Fruit fly (Drosophila melanogaster) whole organism, embryonic: ENCODE results near the gene CG33552.

Source experiments
- ATbp ChIP-seq: fragments of 200-800 bp; sonication (Bioruptor generic); optimal IDR thresholded peaks from 2 replicates; lab custom pipeline; 2017; ENCODE audit warnings: missing biosample characterization, mild to moderate bottlenecking, missing genetic modification characterization, missing genetic modification reagents
- Adf1 ChIP-seq: fragments of 200-800 bp; sonication (Bioruptor generic); IDR thresholded peaks from 2 replicates; pipeline ENCODE4 v1.3.6; 2022; ENCODE audit warnings: missing biosample characterization, missing genetic modification characterization
- Atf6 ChIP-seq: fragments of 200-800 bp; sonication (Bioruptor generic); IDR thresholded peaks from 2 replicates; pipeline ENCODE4 v1.3.6; 2022; ENCODE audit warnings: missing biosample characterization, missing genetic modification characterization
- Blimp-1 ChIP-seq: fragments of 200-800 bp; sonication (Bioruptor generic); optimal IDR thresholded peaks from 3 replicates; lab custom pipeline; 2018; ENCODE audit warnings: missing biosample characterization, missing genetic modification characterization, mild to moderate bottlenecking, moderate library complexity, missing genetic modification reagents
- CG10267 ChIP-seq: fragments of 200-800 bp; sonication (Bioruptor generic); optimal IDR thresholded peaks from 2 replicates; lab custom pipeline; 2018; ENCODE audit warnings: missing biosample characterization, mild to moderate bottlenecking, missing genetic modification characterization, moderate library complexity
- CG11456 ChIP-seq: fragments of 200-800 bp; sonication (Bioruptor generic); IDR thresholded peaks from 3 replicates; pipeline ENCODE4 v1.3.6; 2022; ENCODE audit warnings: missing biosample characterization, missing genetic modification characterization
- CG11504 ChIP-seq: fragments of 200-800 bp; sonication (Bioruptor generic); optimal IDR thresholded peaks from 3 replicates; lab custom pipeline; 2019; ENCODE audit warnings: missing biosample characterization, mild to moderate bottlenecking, missing genetic modification characterization, moderate library complexity
- CG12236 ChIP-seq: fragments of 200-800 bp; sonication (Bioruptor generic); optimal IDR thresholded peaks from 2 replicates; lab custom pipeline; 2016; ENCODE audit warnings: missing biosample characterization, missing genetic modification characterization
- CG12744 ChIP-seq: fragments of 200-800 bp; sonication (Bioruptor generic); optimal IDR thresholded peaks from 2 replicates; lab custom pipeline; 2016; ENCODE audit warnings: missing biosample characterization, missing genetic modification characterization
- CG13775 ChIP-seq: fragments of 200-800 bp; sonication (Bioruptor generic); optimal IDR thresholded peaks from 3 replicates; lab custom pipeline; 2017; ENCODE audit warnings: missing biosample characterization, mild to moderate bottlenecking, missing genetic modification characterization
- CG14667 ChIP-seq: fragments of 200-800 bp; sonication (Bioruptor generic); IDR thresholded peaks from 2 replicates; pipeline ENCODE4 v1.3.6; 2022; ENCODE audit warnings: missing biosample characterization, missing genetic modification characterization
- CG15073 ChIP-seq: fragments of 200-800 bp; sonication (Bioruptor generic); optimal IDR thresholded peaks from 2 replicates; lab custom pipeline; 2016; ENCODE audit warnings: missing biosample characterization, missing genetic modification characterization
- CG16815 ChIP-seq: fragments of 200-800 bp; sonication (Bioruptor generic); optimal IDR thresholded peaks from 3 replicates; lab custom pipeline; 2017; ENCODE audit warnings: missing biosample characterization, mild to moderate bottlenecking, missing genetic modification characterization
- CG16863 ChIP-seq: fragments of 200-800 bp; sonication (Bioruptor generic); optimal IDR thresholded peaks from 3 replicates; lab custom pipeline; 2016; ENCODE audit warnings: missing biosample characterization, missing genetic modification characterization
- CG17802 ChIP-seq: fragments of 200-800 bp; sonication (Bioruptor generic); optimal IDR thresholded peaks from 2 replicates; lab custom pipeline; 2018; ENCODE audit warnings: missing biosample characterization, mild to moderate bottlenecking, missing genetic modification characterization, moderate library complexity
- CG2202 ChIP-seq: fragments of 200-800 bp; sonication (Bioruptor generic); optimal IDR thresholded peaks from 2 replicates; lab custom pipeline; 2018; ENCODE audit warnings: missing biosample characterization, mild to moderate bottlenecking, missing genetic modification characterization
- CG2875 ChIP-seq: fragments of 200-800 bp; sonication (Bioruptor generic); optimal IDR thresholded peaks from 2 replicates; lab custom pipeline; 2017; ENCODE audit warnings: missing biosample characterization, mild to moderate bottlenecking, missing genetic modification characterization, missing genetic modification reagents
- CG3407 ChIP-seq: fragments of 200-800 bp; sonication (Bioruptor generic); optimal IDR thresholded peaks from 2 replicates; lab custom pipeline; 2018; ENCODE audit warnings: missing biosample characterization, mild to moderate bottlenecking, missing genetic modification characterization
- CG3995 ChIP-seq: fragments of 200-800 bp; sonication (Bioruptor generic); optimal IDR thresholded peaks from 3 replicates; lab custom pipeline; 2016; ENCODE audit warnings: missing biosample characterization, missing genetic modification characterization
- CG4424 ChIP-seq: fragments of 200-800 bp; sonication (Bioruptor generic); optimal IDR thresholded peaks from 3 replicates; lab custom pipeline; 2016; ENCODE audit warnings: missing biosample characterization, missing genetic modification characterization
- CG7556 ChIP-seq: fragments of 200-800 bp; sonication (Bioruptor generic); optimal IDR thresholded peaks from 2 replicates; lab custom pipeline; 2017; ENCODE audit warnings: missing biosample characterization, mild to moderate bottlenecking, missing genetic modification characterization
- CG9817 ChIP-seq: fragments of 200-800 bp; sonication (Bioruptor generic); optimal IDR thresholded peaks from 2 replicates; lab custom pipeline; 2018; ENCODE audit warnings: missing biosample characterization, mild to moderate bottlenecking, missing genetic modification characterization, moderate library complexity
- D19A ChIP-seq: fragments of 200-800 bp; optimal IDR thresholded peaks from 3 replicates; lab custom pipeline; 2019; ENCODE audit warnings: missing biosample characterization, mild to moderate bottlenecking, missing genetic modification characterization, moderate library complexity
- Dbx ChIP-seq: fragments of 200-800 bp; sonication (Bioruptor generic); IDR thresholded peaks from 3 replicates; pipeline ENCODE4 v1.3.6; 2022; ENCODE audit warnings: missing biosample characterization, missing genetic modification characterization
- Dll ChIP-seq: fragments of 200-800 bp; sonication (Bioruptor generic); IDR thresholded peaks from 4 replicates; pipeline ENCODE4 v1.3.6; 2022; ENCODE audit warnings: missing biosample characterization, missing genetic modification characterization; ENCODE audit not compliant: partially characterized antibody
- Doc2 ChIP-seq: fragments of 200-800 bp; sonication (Bioruptor generic); IDR thresholded peaks from 2 replicates; pipeline ENCODE4 v1.3.6; 2022; ENCODE audit warnings: missing biosample characterization, missing genetic modification characterization
- Hey ChIP-seq: fragments of 200-800 bp; sonication (Bioruptor generic); optimal IDR thresholded peaks from 3 replicates; lab custom pipeline; 2018; ENCODE audit warnings: missing biosample characterization, mild to moderate bottlenecking, missing genetic modification characterization
- Hr3 ChIP-seq: fragments of 200-800 bp; sonication (Bioruptor generic); optimal IDR thresholded peaks from 3 replicates; lab custom pipeline; 2016; ENCODE audit warnings: missing biosample characterization, missing genetic modification characterization
- Hsf ChIP-seq: fragments of 200-800 bp; sonication (Bioruptor generic); optimal IDR thresholded peaks from 3 replicates; lab custom pipeline; 2016; ENCODE audit warnings: missing biosample characterization, missing genetic modification characterization
- Max ChIP-seq: fragments of 200-800 bp; sonication (Bioruptor generic); optimal IDR thresholded peaks from 2 replicates; lab custom pipeline; 2016; ENCODE audit warnings: missing biosample characterization, mild to moderate bottlenecking, missing genetic modification characterization
- Rfx ChIP-seq: fragments of 200-800 bp; sonication (Bioruptor generic); IDR thresholded peaks from 2 replicates; pipeline ENCODE4 v1.3.6; 2022; ENCODE audit warnings: missing biosample characterization, missing genetic modification characterization
- Tbp ChIP-seq: fragments of >200 bp; optimal IDR thresholded peaks from 2 replicates; lab custom pipeline; 2018; ENCODE audit warnings: missing biosample characterization, missing genetic modification characterization
- ato ChIP-seq: fragments of 200-800 bp; sonication (Bioruptor generic); IDR thresholded peaks from 2 replicates; pipeline ENCODE4 v1.3.6; 2022; ENCODE audit warnings: missing biosample characterization, missing genetic modification characterization; ENCODE audit not compliant: partially characterized antibody
- az2 ChIP-seq: fragments of 200-800 bp; sonication (Bioruptor generic); optimal IDR thresholded peaks from 3 replicates; lab custom pipeline; 2016; ENCODE audit warnings: missing biosample characterization, missing genetic modification characterization
- chn ChIP-seq: fragments of 200-800 bp; sonication (Bioruptor generic); optimal IDR thresholded peaks from 2 replicates; lab custom pipeline; 2016; ENCODE audit warnings: missing biosample characterization, missing genetic modification characterization
- ci ChIP-seq: fragments of 200-800 bp; sonication (Bioruptor generic); IDR thresholded peaks from 3 replicates; pipeline ENCODE4 v1.3.6; 2022; ENCODE audit warnings: missing biosample characterization, missing genetic modification characterization
- crol ChIP-seq: fragments of 200-800 bp; sonication (Bioruptor generic); IDR thresholded peaks from 2 replicates; pipeline ENCODE4 v1.3.6; 2022; ENCODE audit warnings: missing biosample characterization, missing genetic modification characterization
- da ChIP-seq: fragments of 200-800 bp; sonication (Bioruptor generic); optimal IDR thresholded peaks from 2 replicates; lab custom pipeline; 2016; ENCODE audit warnings: missing biosample characterization, missing genetic modification characterization
- fd96Cb ChIP-seq: fragments of 200-800 bp; sonication (Bioruptor generic); optimal IDR thresholded peaks from 2 replicates; lab custom pipeline; 2018; ENCODE audit warnings: missing biosample characterization, mild to moderate bottlenecking, missing genetic modification characterization, moderate library complexity
- fu2 ChIP-seq: fragments of 200-800 bp; sonication (Bioruptor generic); optimal IDR thresholded peaks from 2 replicates; lab custom pipeline; 2016; ENCODE audit warnings: missing biosample characterization, missing genetic modification characterization
- gcm2 ChIP-seq: fragments of 200-800 bp; sonication (Bioruptor generic); optimal IDR thresholded peaks from 2 replicates; lab custom pipeline; 2016; ENCODE audit warnings: missing biosample characterization, missing genetic modification characterization
- klu ChIP-seq: fragments of 200-800 bp; sonication (Bioruptor generic); IDR thresholded peaks from 2 replicates; pipeline ENCODE4 v1.3.6; 2022; ENCODE audit warnings: missing biosample characterization, missing genetic modification characterization
- peb ChIP-seq: fragments of 200-800 bp; sonication (Bioruptor generic); IDR thresholded peaks from 2 replicates; pipeline ENCODE4 v1.3.6; 2022; ENCODE audit warnings: missing biosample characterization, missing genetic modification characterization
- pfk ChIP-seq: fragments of 200-800 bp; sonication (Bioruptor generic); optimal IDR thresholded peaks from 2 replicates; lab custom pipeline; 2018; ENCODE audit warnings: missing biosample characterization, mild to moderate bottlenecking, missing genetic modification characterization, moderate library complexity
- pros ChIP-seq: fragments of 200-800 bp; sonication (Bioruptor generic); optimal IDR thresholded peaks from 3 replicates; lab custom pipeline; 2019; ENCODE audit warnings: missing biosample characterization, mild to moderate bottlenecking, missing genetic modification characterization, moderate library complexity
- psq ChIP-seq: fragments of 200-800 bp; sonication (Bioruptor generic); optimal IDR thresholded peaks from 2 replicates; lab custom pipeline; 2017; ENCODE audit warnings: missing biosample characterization, missing genetic modification characterization
- schlank ChIP-seq: fragments of 200-800 bp; sonication (Bioruptor generic); optimal IDR thresholded peaks from 2 replicates; lab custom pipeline; 2018; ENCODE audit warnings: missing biosample characterization, mild to moderate bottlenecking, missing genetic modification characterization
- trem ChIP-seq: fragments of 200-800 bp; optimal IDR thresholded peaks from 3 replicates; lab custom pipeline; 2019; ENCODE audit warnings: missing biosample characterization, mild to moderate bottlenecking, missing genetic modification characterization, moderate library complexity
- ttk ChIP-seq: fragments of 200-800 bp; sonication (Bioruptor generic); IDR thresholded peaks from 2 replicates; pipeline ENCODE4 v2.1.2; 2022; ENCODE audit warnings: missing biosample characterization, missing genetic modification characterization
- vnd ChIP-seq: fragments of 200-800 bp; sonication (Bioruptor generic); IDR thresholded peaks from 3 replicates; pipeline ENCODE4 v1.3.6; 2022; ENCODE audit warnings: missing biosample characterization, missing genetic modification characterization; ENCODE audit not compliant: partially characterized antibody
- z ChIP-seq: fragments of 200-800 bp; sonication (Bioruptor generic); IDR thresholded peaks from 3 replicates; pipeline ENCODE4 v1.3.6; 2022; ENCODE audit warnings: missing biosample characterization, missing genetic modification characterization

Gene CG33552

DNA sequence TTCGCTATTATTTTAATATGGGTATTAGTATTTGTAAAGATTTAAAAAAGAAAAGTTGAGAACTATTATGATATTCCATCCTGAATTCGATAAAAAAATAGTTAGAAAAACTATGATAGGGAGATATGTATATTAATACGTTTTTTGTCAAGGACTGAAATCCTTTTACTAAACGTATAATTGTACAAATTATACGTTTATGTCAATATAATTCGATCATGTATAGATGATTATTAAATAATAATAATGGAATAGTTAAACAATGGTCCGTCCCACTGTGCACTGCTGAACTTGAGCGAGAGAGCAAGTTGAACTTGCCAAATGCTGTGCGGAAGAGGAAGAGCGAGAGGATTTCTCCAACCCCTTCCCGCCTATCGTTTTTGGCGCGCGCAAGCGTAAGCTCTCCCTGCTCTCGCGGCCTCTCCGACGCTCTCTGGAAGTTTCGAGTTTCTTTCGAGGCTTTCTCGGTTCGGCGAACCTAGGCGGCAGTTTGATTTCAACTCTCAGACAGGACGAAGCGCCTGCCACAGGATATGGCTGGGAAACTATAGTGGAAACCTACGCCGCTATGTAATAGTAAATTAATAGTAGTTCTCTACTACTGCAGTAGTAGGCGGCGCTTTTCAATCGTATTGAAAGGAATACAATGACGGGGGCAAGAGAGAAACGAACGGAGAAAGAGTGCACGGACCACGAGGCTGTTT, 2.8 kb downstream of the CG33552 start (continued):
- TF ChIP-seq vnd (GFP tag; lab: Robert Waterston, UW) (no peak), CG12236 (no peak), CG16863 (no peak), CG3995 (no peak), fu2 (no peak), CG16815 (no peak), CG15073 (no peak), D19A (tag; lab: Kevin White, UChicago) (peak; percentile 63), CG3407 (GFP tag; lab: Kevin White, UChicago) (peak; percentile 20), psq (GFP tag; lab: Kevin White, UChicago) (no peak), az2 (GFP tag; lab: Kevin White, UChicago) (peak; percentile 38), Hey (tag; lab: Kevin White, UChicago) (no peak), z (GFP tag; lab: Robert Waterston, UW) (no peak), CG7556 (peak; percentile 80), ato (GFP tag; lab: Robert Waterston, UW) (no peak), klu (GFP tag; lab: Robert Waterston, UW) (no peak), Adf1 (GFP tag; lab: Robert Waterston, UW) (no peak), CG11456 (GFP tag; lab: Robert Waterston, UW) (no peak), peb (no peak), Blimp-1 (GFP tag; lab: Kevin White, UChicago) (peak; percentile 72), CG4424 (GFP tag; lab: Kevin White, UChicago) (peak; percentile 62), Hsf (GFP tag; lab: Kevin White, UChicago) (no peak), chn (GFP tag; lab: Kevin White, UChicago) (no peak), Dbx (GFP tag; lab: Robert Waterston, UW) (no peak), CG10267 (tag; lab: Kevin White, UChicago) (peak; percentile 64), Atf6 (GFP tag; lab: Robert Waterston, UW) (peak; percentile 40; the same call in 1 of the 2 replicates), pfk (no peak), CG12744 (no peak), ci (GFP tag; lab: Robert Waterston, UW) (peak; percentile 20; the same call in 1 of the 3 replicates), Hr3 (GFP tag; lab: Kevin White, UChicago) (peak; percentile 58), Max (GFP tag; lab: Kevin White, UChicago) (peak; percentile 25), crol (GFP tag; lab: Robert Waterston, UW) (peak; percentile 72), gcm2 (GFP tag; lab: Kevin White, UChicago) (no peak), Dll (no peak), Rfx (GFP tag; lab: Robert Waterston, UW) (no peak; the same call in 1 of the 2 replicates), schlank (tag; lab: Kevin White, UChicago) (no peak), CG11504 (tag; lab: Kevin White, UChicago) (peak; percentile 84), Tbp (GFP tag; lab: Kevin White, UChicago) (no peak), pros (GFP tag; lab: Kevin White, UChicago) (no peak), trem (tag; lab: Kevin White, UChicago) (peak; percentile 49), CG2202 (tag; lab: Kevin White, UChicago) (no peak), Doc2 (GFP tag; lab: Robert Waterston, UW) (no peak), CG14667 (GFP tag; lab: Robert Waterston, UW) (no peak), ATbp (GFP tag; lab: Kevin White, UChicago) (peak; percentile 41), ttk (GFP tag; lab: Robert Waterston, UW) (no peak), CG13775 (GFP tag; lab: Kevin White, UChicago) (peak; percentile 23), fd96Cb (tag; lab: Kevin White, UChicago) (peak; percentile 65), da (no peak), CG17802 (tag; lab: Kevin White, UChicago) (no peak), CG2875 (GFP tag; lab: Kevin White, UChicago) (peak; percentile 36), CG9817 (tag; lab: Kevin White, UChicago) (peak; percentile 40)
